Worm (Caenorhabditis elegans) whole organism, mixed stage, embryonic: ENCODE measurements around the gene gst-20.

Experiments
- ces-1 ChIP-seq: fragments of 150-350 bp; optimal IDR thresholded peaks from 2 replicates; lab custom pipeline; 2014; ENCODE audit warnings: missing biosample characterization, missing genetic modification reagents, missing genetic modification characterization
- snpc-4 ChIP-seq: fragments of 150-350 bp; optimal IDR thresholded peaks from 2 replicates; lab custom pipeline; 2014; ENCODE audit warnings: missing biosample characterization, missing genetic modification characterization
- tbx-8 ChIP-seq: fragments of 200-800 bp; sonication (Bioruptor generic); optimal IDR thresholded peaks from 2 replicates; lab custom pipeline; 2018; ENCODE audit warnings: mild to moderate bottlenecking, missing genetic modification characterization, moderate library complexity, missing compliant biosample characterization
- ztf-11 ChIP-seq: fragments of 150-350 bp; optimal IDR thresholded peaks from 2 replicates; lab custom pipeline; 2014; ENCODE audit warnings: missing biosample characterization, missing genetic modification characterization

- no peak for TF ChIP-seq snpc-4 (tag; lab: Kevin White, UChicago)
- no peak for TF ChIP-seq ztf-11 (tag; lab: Kevin White, UChicago)
- no peak for TF ChIP-seq tbx-8 (GFP tag; lab: Kevin White, UChicago)
- TF ChIP-seq ces-1 (GFP tag; lab: Kevin White, UChicago) = no peak
Observed at ce11 chrII:13637464-13637863, 27.8 kb upstream of the gst-20 start.
